Fruit fly (Drosophila melanogaster) whole organism, embryonic: ENCODE data around the gene Abl.

ENCODE experiments used
- Atf3 ChIP-seq: fragments of 200-800 bp; sonication (Bioruptor generic); optimal IDR thresholded peaks from 3 replicates; lab custom pipeline; 2016; ENCODE audit warnings: missing biosample characterization, missing genetic modification characterization
- BtbVII ChIP-seq: fragments of 200-800 bp; sonication (Bioruptor generic); optimal IDR thresholded peaks from 3 replicates; lab custom pipeline; 2017; ENCODE audit warnings: missing biosample characterization, mild to moderate bottlenecking, missing genetic modification characterization
- CG10321 ChIP-seq: fragments of 200-800 bp; sonication (Bioruptor generic); IDR thresholded peaks from 2 replicates; pipeline ENCODE4 v1.3.6; 2022; ENCODE audit warnings: missing biosample characterization, missing genetic modification characterization
- CG10654 ChIP-seq: fragments of 200-800 bp; sonication (Bioruptor generic); optimal IDR thresholded peaks from 2 replicates; lab custom pipeline; 2016; ENCODE audit warnings: missing biosample characterization, missing genetic modification characterization
- CG10959 ChIP-seq: fragments of 200-800 bp; sonication (Bioruptor generic); IDR thresholded peaks from 2 replicates; pipeline ENCODE4 v1.3.6; 2022; ENCODE audit warnings: missing biosample characterization, missing genetic modification characterization
- CG12155 ChIP-seq: fragments of 200-800 bp; sonication (Bioruptor generic); optimal IDR thresholded peaks from 3 replicates; lab custom pipeline; 2016; ENCODE audit warnings: missing biosample characterization, missing genetic modification characterization
- CG1233 ChIP-seq: fragments of 200-800 bp; sonication (Bioruptor generic); optimal IDR thresholded peaks from 4 replicates; lab custom pipeline; 2018; ENCODE audit warnings: missing biosample characterization, mild to moderate bottlenecking, missing genetic modification characterization
- CG13123 ChIP-seq: fragments of 200-800 bp; sonication (Bioruptor generic); optimal IDR thresholded peaks from 2 replicates; lab custom pipeline; 2016; ENCODE audit warnings: missing biosample characterization, missing genetic modification characterization
- CG13775 ChIP-seq: fragments of 200-800 bp; sonication (Bioruptor generic); optimal IDR thresholded peaks from 3 replicates; lab custom pipeline; 2017; ENCODE audit warnings: missing biosample characterization, mild to moderate bottlenecking, missing genetic modification characterization
- CG14965 ChIP-seq: fragments of 200-800 bp; sonication (Bioruptor generic); optimal IDR thresholded peaks from 2 replicates; lab custom pipeline; 2016; ENCODE audit warnings: missing biosample characterization, missing genetic modification characterization, borderline replicate concordance
- CG15696 ChIP-seq: fragments of 200-800 bp; sonication (Bioruptor generic); optimal IDR thresholded peaks from 2 replicates; lab custom pipeline; 2019; ENCODE audit warnings: missing biosample characterization, mild to moderate bottlenecking, missing genetic modification characterization, moderate library complexity
- CG16863 ChIP-seq: fragments of 200-800 bp; sonication (Bioruptor generic); optimal IDR thresholded peaks from 3 replicates; lab custom pipeline; 2016; ENCODE audit warnings: missing biosample characterization, missing genetic modification characterization
- CG17385 ChIP-seq: fragments of 200-800 bp; sonication (Bioruptor generic); optimal IDR thresholded peaks from 3 replicates; lab custom pipeline; 2018; ENCODE audit warnings: missing biosample characterization, mild to moderate bottlenecking, missing genetic modification characterization
- CG18764 ChIP-seq: fragments of 200-800 bp; sonication (Bioruptor generic); optimal IDR thresholded peaks from 3 replicates; lab custom pipeline; 2016; ENCODE audit warnings: missing biosample characterization, missing genetic modification characterization
- CG30431 ChIP-seq: fragments of 200-800 bp; sonication (Bioruptor generic); optimal IDR thresholded peaks from 2 replicates; lab custom pipeline; 2017; ENCODE audit warnings: missing biosample characterization, missing genetic modification characterization
- CG34376 ChIP-seq: fragments of 200-800 bp; sonication (Bioruptor generic); optimal IDR thresholded peaks from 2 replicates; lab custom pipeline; 2018; ENCODE audit warnings: missing biosample characterization, mild to moderate bottlenecking, missing genetic modification characterization
- CG7271 ChIP-seq: fragments of 200-800 bp; sonication (Bioruptor generic); optimal IDR thresholded peaks from 2 replicates; lab custom pipeline; 2018; ENCODE audit warnings: missing biosample characterization, mild to moderate bottlenecking, missing genetic modification characterization, moderate library complexity
- CG8281 ChIP-seq: fragments of 200-800 bp; sonication (Bioruptor generic); optimal IDR thresholded peaks from 2 replicates; lab custom pipeline; 2018; ENCODE audit warnings: missing biosample characterization, mild to moderate bottlenecking, missing genetic modification characterization, moderate library complexity
- CG8924 ChIP-seq: fragments of 200-800 bp; optimal IDR thresholded peaks from 3 replicates; lab custom pipeline; 2019; ENCODE audit warnings: missing biosample characterization, mild to moderate bottlenecking, missing genetic modification characterization, moderate library complexity
- Doc2 ChIP-seq: fragments of 200-800 bp; sonication (Bioruptor generic); IDR thresholded peaks from 2 replicates; pipeline ENCODE4 v1.3.6; 2022; ENCODE audit warnings: missing biosample characterization, missing genetic modification characterization
- Elba2 ChIP-seq: fragments of 200-800 bp; sonication (Bioruptor generic); optimal IDR thresholded peaks from 3 replicates; lab custom pipeline; 2016; ENCODE audit warnings: missing biosample characterization, missing genetic modification characterization
- GATAe ChIP-seq: fragments of 200-800 bp; sonication (Bioruptor generic); conservative IDR thresholded peaks from 2 replicates; pipeline ENCODE4 v1.3.6; 2022; ENCODE audit warnings: missing biosample characterization, missing genetic modification characterization
- Hmr ChIP-seq: fragments of 200-800 bp; sonication (Bioruptor generic); optimal IDR thresholded peaks from 3 replicates; lab custom pipeline; 2017; ENCODE audit warnings: mild to moderate bottlenecking, missing biosample characterization, missing genetic modification reagents, missing genetic modification characterization
- Hr51 ChIP-seq, 2 experiments: fragments of 200-800 bp; sonication (Bioruptor generic); optimal IDR thresholded peaks; 2 replicates in 1 of 2; 3 replicates in 1 of 2; lab custom pipeline; 2016 to 2018; ENCODE audit warnings: missing biosample characterization in 2 of 2, missing genetic modification characterization in 2 of 2, mild to moderate bottlenecking in 1 of 2, moderate library complexity in 1 of 2
- Hr78 ChIP-seq, 2 experiments: fragments of 200-800 bp in 1 of 2; fragments of >200 bp in 1 of 2; sonication (Bioruptor generic) in 1 of 2; optimal IDR thresholded peaks; 2 replicates each; lab custom pipeline; 2017 to 2019; ENCODE audit warnings: missing biosample characterization in 2 of 2, missing genetic modification characterization in 2 of 2, mild to moderate bottlenecking in 1 of 2, moderate library complexity in 1 of 2
- Jarid2 ChIP-seq: fragments of 200-800 bp; sonication (Bioruptor generic); optimal IDR thresholded peaks from 3 replicates; lab custom pipeline; 2017; ENCODE audit warnings: mild to moderate bottlenecking, missing biosample characterization, missing genetic modification reagents, missing genetic modification characterization
- Kr ChIP-seq: fragments of 200-800 bp; sonication (Bioruptor generic); optimal IDR thresholded peaks from 2 replicates; lab custom pipeline; 2017; ENCODE audit warnings: missing biosample characterization, mild to moderate bottlenecking, missing genetic modification characterization
- Lhr ChIP-seq: fragments of 200-800 bp; sonication (Bioruptor generic); optimal IDR thresholded peaks from 3 replicates; lab custom pipeline; 2017; ENCODE audit warnings: mild to moderate bottlenecking, missing biosample characterization, missing genetic modification reagents, missing genetic modification characterization
- Lim3 ChIP-seq: fragments of 200-800 bp; sonication (Bioruptor generic); IDR thresholded peaks from 2 replicates; pipeline ENCODE4 v1.3.6; 2022; ENCODE audit warnings: missing biosample characterization, missing genetic modification characterization
- Mrtf ChIP-seq: fragments of 200-800 bp; sonication (Bioruptor generic); IDR thresholded peaks from 3 replicates; pipeline ENCODE4 v1.3.6; 2022; ENCODE audit warnings: missing biosample characterization, missing genetic modification characterization
- Neu2 ChIP-seq: fragments of 200-800 bp; sonication (Bioruptor generic); optimal IDR thresholded peaks from 3 replicates; lab custom pipeline; 2016; ENCODE audit warnings: missing biosample characterization, missing genetic modification characterization, borderline replicate concordance
- Nf-YB ChIP-seq: fragments of 200-800 bp; sonication (Bioruptor generic); optimal IDR thresholded peaks from 3 replicates; lab custom pipeline; 2019; ENCODE audit warnings: missing biosample characterization, mild to moderate bottlenecking, missing genetic modification characterization, moderate library complexity
- ac ChIP-seq: fragments of 200-800 bp; sonication (Bioruptor generic); optimal IDR thresholded peaks from 3 replicates; lab custom pipeline; 2017; ENCODE audit warnings: missing biosample characterization, mild to moderate bottlenecking, missing genetic modification characterization
- ap ChIP-seq: fragments of 200-800 bp; sonication (Bioruptor generic); IDR thresholded peaks from 2 replicates; pipeline ENCODE4 v1.3.6; 2022; ENCODE audit warnings: missing biosample characterization, missing genetic modification characterization
- ase ChIP-seq: fragments of 200-800 bp; sonication (Bioruptor generic); IDR thresholded peaks from 3 replicates; pipeline ENCODE4 v1.3.6; 2022; ENCODE audit warnings: missing biosample characterization, missing genetic modification characterization
- az2 ChIP-seq: fragments of 200-800 bp; sonication (Bioruptor generic); optimal IDR thresholded peaks from 3 replicates; lab custom pipeline; 2016; ENCODE audit warnings: missing biosample characterization, missing genetic modification characterization
- br ChIP-seq: fragments of >200 bp; optimal IDR thresholded peaks from 2 replicates; lab custom pipeline; 2017
- dm ChIP-seq: fragments of 200-800 bp; sonication (Bioruptor generic); optimal IDR thresholded peaks from 3 replicates; lab custom pipeline; 2016; ENCODE audit warnings: missing biosample characterization, missing genetic modification characterization
- gsb-n ChIP-seq: fragments of 200-800 bp; sonication (Bioruptor generic); optimal IDR thresholded peaks from 3 replicates; lab custom pipeline; 2018; ENCODE audit warnings: missing biosample characterization, mild to moderate bottlenecking, missing genetic modification characterization
- h ChIP-seq: fragments of >200 bp; optimal IDR thresholded peaks from 2 replicates; lab custom pipeline; 2017
- hb ChIP-seq: fragments of 200-800 bp; sonication (Bioruptor generic); IDR thresholded peaks from 3 replicates; pipeline ENCODE4 v1.3.6; 2022; ENCODE audit warnings: missing biosample characterization, missing genetic modification characterization; ENCODE audit not compliant: partially characterized antibody
- jigr1 ChIP-seq: fragments of 200-800 bp; sonication (Bioruptor generic); IDR thresholded peaks from 3 replicates; pipeline ENCODE4 v1.3.6; 2022; ENCODE audit warnings: missing biosample characterization, missing genetic modification characterization
- jing ChIP-seq: fragments of 200-800 bp; sonication (Bioruptor generic); optimal IDR thresholded peaks from 2 replicates; lab custom pipeline; 2018; ENCODE audit warnings: missing biosample characterization, mild to moderate bottlenecking, missing genetic modification characterization
- kni ChIP-seq: fragments of 200-800 bp; sonication (Bioruptor generic); optimal IDR thresholded peaks from 3 replicates; lab custom pipeline; 2017; ENCODE audit warnings: mild to moderate bottlenecking, missing biosample characterization, missing genetic modification reagents, missing genetic modification characterization
- lab ChIP-seq: fragments of 200-800 bp; sonication (Bioruptor generic); optimal IDR thresholded peaks from 3 replicates; lab custom pipeline; 2017; ENCODE audit warnings: missing biosample characterization, missing genetic modification characterization, mild to moderate bottlenecking, moderate library complexity, missing genetic modification reagents
- pita ChIP-seq: fragments of 200-800 bp; sonication (Bioruptor generic); optimal IDR thresholded peaks from 2 replicates; lab custom pipeline; 2017; ENCODE audit warnings: missing biosample characterization, mild to moderate bottlenecking, missing genetic modification characterization
- pum ChIP-seq: fragments of 200-800 bp; sonication (Bioruptor generic); optimal IDR thresholded peaks from 2 replicates; lab custom pipeline; 2016; ENCODE audit warnings: missing biosample characterization, missing genetic modification characterization
- pzg ChIP-seq: fragments of 200-800 bp; sonication (Bioruptor generic); optimal IDR thresholded peaks from 3 replicates; lab custom pipeline; 2018; ENCODE audit warnings: missing biosample characterization, mild to moderate bottlenecking, missing genetic modification characterization, moderate library complexity
- salm ChIP-seq: fragments of 200-800 bp; sonication (Bioruptor generic); optimal IDR thresholded peaks from 2 replicates; lab custom pipeline; 2018; ENCODE audit warnings: missing biosample characterization, mild to moderate bottlenecking, missing genetic modification characterization
- sna ChIP-seq: fragments of 200-800 bp; sonication (Bioruptor generic); IDR thresholded peaks from 2 replicates; pipeline ENCODE4 v1.3.6; 2022; ENCODE audit warnings: missing biosample characterization, missing genetic modification characterization; ENCODE audit not compliant: partially characterized antibody
- unpg ChIP-seq: fragments of 200-800 bp; sonication (Bioruptor generic); optimal IDR thresholded peaks from 3 replicates; lab custom pipeline; 2018; ENCODE audit warnings: missing biosample characterization, mild to moderate bottlenecking, missing genetic modification characterization, moderate library complexity

Abl gene

dm6 chr3L:16642088-16642507, 5.6 kb downstream of the Abl start (continued):
- peak; percentile 64 for TF ChIP-seq az2 (GFP tag; lab: Kevin White, UChicago)
- no peak for TF ChIP-seq CG13123 (GFP tag; lab: Kevin White, UChicago)
- TF ChIP-seq Lim3, result no peak
- TF ChIP-seq kni (GFP tag; lab: Kevin White, UChicago), result peak; percentile 11
- TF ChIP-seq jigr1 (GFP tag; lab: Robert Waterston, UW), result no peak
- peak; percentile 46 for TF ChIP-seq CG18764 (GFP tag; lab: Kevin White, UChicago)
- TF ChIP-seq CG15696, result no peak
- TF ChIP-seq ac (GFP tag; lab: Kevin White, UChicago), result no peak
- no peak for TF ChIP-seq dm
- no peak for TF ChIP-seq Kr (GFP tag; lab: Kevin White, UChicago)
- TF ChIP-seq Mrtf (GFP tag; lab: Robert Waterston, UW), result no peak
- peak in 1 of 2 experiments; percentile 84 for TF ChIP-seq Hr78 (GFP tag; optimal IDR thresholded peaks at IDR 0.05; lab: Kevin White, UChicago)
- TF ChIP-seq CG14965 (GFP tag; lab: Kevin White, UChicago), result no peak
- TF ChIP-seq ap (GFP tag; lab: Robert Waterston, UW), result 0 out of 2 replicates have a peak, but pooled peaks have one; percentile 29
- TF ChIP-seq unpg (GFP tag; lab: Kevin White, UChicago), result peak; percentile 33
- TF ChIP-seq CG10321, result no peak
- TF ChIP-seq sna, result no peak
- peak; percentile 46 for TF ChIP-seq CG13775 (GFP tag; lab: Kevin White, UChicago)
- no peak for TF ChIP-seq pita (GFP tag; lab: Kevin White, UChicago)
- peak; percentile 7 for TF ChIP-seq lab (GFP tag; lab: Kevin White, UChicago)
- TF ChIP-seq Elba2 (GFP tag; lab: Kevin White, UChicago), result no peak
- peak; percentile 50 for TF ChIP-seq Nf-YB (GFP tag; lab: Kevin White, UChicago)
- peak; percentile 22 for TF ChIP-seq jing (GFP tag; lab: Kevin White, UChicago)
- no peak for TF ChIP-seq salm (tag; lab: Kevin White, UChicago)
- no peak for TF ChIP-seq CG7271 (tag; lab: Kevin White, UChicago)
- TF ChIP-seq Hmr (GFP tag; lab: Kevin White, UChicago), result no peak
- TF ChIP-seq hb (GFP tag; lab: Robert Waterston, UW), result no peak
- TF ChIP-seq CG10959, result no peak
- peak; percentile 49 for TF ChIP-seq pum (GFP tag; lab: Kevin White, UChicago)
- TF ChIP-seq CG8924, result peak; percentile 69
- peak; percentile 13 for TF ChIP-seq CG10654 (GFP tag; lab: Kevin White, UChicago)
- TF ChIP-seq BtbVII, result no peak
- TF ChIP-seq CG1233 (GFP tag; lab: Kevin White, UChicago), result peak; percentile 56
- TF ChIP-seq CG34376, result no peak
- TF ChIP-seq CG12155 (GFP tag; lab: Kevin White, UChicago), result no peak
- TF ChIP-seq Atf3, result no peak
- TF ChIP-seq GATAe (GFP tag; lab: Robert Waterston, UW), result no peak
- no peak for TF ChIP-seq br (lab: Kevin White, UChicago)
- peak; percentile 31 for TF ChIP-seq Lhr
- no peak for TF ChIP-seq Neu2 (GFP tag; lab: Kevin White, UChicago)
- TF ChIP-seq CG8281, result no peak
- peak; percentile 47 for TF ChIP-seq gsb-n (tag; lab: Kevin White, UChicago)
- 0 out of 3 replicates have a peak, but pooled peaks have one; percentile 50 for TF ChIP-seq ase (GFP tag; lab: Robert Waterston, UW)
- no peak for TF ChIP-seq Jarid2 (GFP tag; lab: Kevin White, UChicago)
- peak in 1 of 2 experiments; percentile 70 for TF ChIP-seq Hr51 (GFP tag; optimal IDR thresholded peaks at IDR 0.05; lab: Kevin White, UChicago)
- no peak for TF ChIP-seq CG16863 (GFP tag; lab: Kevin White, UChicago)
- peak; percentile 60 for TF ChIP-seq CG30431 (GFP tag; lab: Kevin White, UChicago)
- no peak for TF ChIP-seq h (lab: Kevin White, UChicago)
- TF ChIP-seq pzg (GFP tag; lab: Kevin White, UChicago), result no peak
- TF ChIP-seq CG17385 (GFP tag; lab: Kevin White, UChicago), result peak; percentile 48
- no peak for TF ChIP-seq Doc2 (GFP tag; lab: Robert Waterston, UW)
